Worm (Caenorhabditis elegans): ENCODE data around the gene F13E9.5.

F13E9.5 gene

DNA sequence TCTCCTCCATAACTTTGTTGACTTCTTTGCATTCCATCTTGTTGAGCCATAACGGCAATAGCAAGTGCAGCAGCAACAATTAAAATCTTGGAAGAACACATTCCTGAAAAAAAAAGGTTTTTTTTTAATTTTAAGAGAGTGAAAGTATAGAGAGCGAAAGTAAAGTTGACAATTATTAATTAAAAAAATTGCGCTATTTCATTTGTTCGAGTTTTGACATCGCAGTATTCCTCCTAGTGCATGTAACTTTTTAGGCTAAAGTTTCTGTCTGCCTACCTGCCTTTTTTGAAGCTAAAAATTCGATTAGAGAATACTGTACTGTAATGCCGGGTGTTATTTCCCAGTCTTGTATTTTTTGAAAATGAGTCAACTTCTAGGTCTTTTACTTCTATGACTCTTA, 7.8 kb upstream of the F13E9.5 start, which contains the start of gene srlf-12:
srlf-12 (minus strand) TSS at position 101 of the 400 bp plus-strand sequence.
- TF ChIP-seq elt-3 (tag; optimal IDR thresholded peaks at IDR 0.05), result no peak
- TF ChIP-seq nhr-43 (tag; optimal IDR thresholded peaks at IDR 0.05; ENCODE audit: poor library complexity, severe bottlenecking), result no peak
- no peak for TF ChIP-seq fos-1 (tag; optimal IDR thresholded peaks at IDR 0.05)
- no peak for TF ChIP-seq nhr-12 (tag; optimal IDR thresholded peaks at IDR 0.05)
- no peak for TF ChIP-seq mml-1 (tag; optimal IDR thresholded peaks at IDR 0.05)
- no peak for TF ChIP-seq jun-1 (tag; optimal IDR thresholded peaks at IDR 0.05)
- no peak for TF ChIP-seq tbx-2 (tag; optimal IDR thresholded peaks at IDR 0.05)
- TF ChIP-seq fkh-2 (tag; optimal IDR thresholded peaks at IDR 0.05), result no peak
- TF ChIP-seq egl-27 (tag; optimal IDR thresholded peaks at IDR 0.05), result no peak
- TF ChIP-seq pha-4 (tag; optimal IDR thresholded peaks at IDR 0.05), result no peak
- no peak for TF ChIP-seq nfya-1 (tag; optimal IDR thresholded peaks at IDR 0.05; ENCODE audit: insufficient read depth)
- no peak for TF ChIP-seq ceh-9 (tag; optimal IDR thresholded peaks at IDR 0.05)

DNA sequence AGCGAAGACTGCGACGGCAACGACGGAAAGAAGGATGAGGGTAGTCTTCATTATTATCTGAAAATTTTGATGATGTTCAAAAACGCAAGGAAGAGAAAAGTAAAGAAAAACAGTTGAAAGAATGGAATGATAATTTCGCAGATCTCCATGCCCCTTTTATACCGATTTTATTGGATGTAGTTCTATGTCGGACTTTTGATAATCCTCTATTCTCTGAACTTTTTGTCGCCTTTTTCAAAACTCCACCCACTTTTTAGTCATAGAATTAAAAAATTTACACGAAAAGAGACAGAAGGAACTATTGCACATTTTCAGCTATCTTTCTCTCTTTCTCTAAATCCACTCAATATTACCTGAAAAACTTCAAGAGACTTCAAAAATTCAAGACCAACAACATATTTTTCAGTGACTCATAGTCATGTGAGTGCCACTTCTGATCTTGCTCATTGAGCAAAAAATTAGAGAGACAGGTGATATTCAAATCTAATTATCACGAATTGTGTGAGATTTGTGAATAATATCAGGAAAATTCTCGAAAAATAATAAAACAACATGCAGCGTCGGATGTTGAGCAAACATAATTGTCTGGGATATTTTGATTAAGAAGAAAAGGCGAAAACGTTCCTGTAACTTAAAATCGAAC, 5.8 kb upstream of the F13E9.5 start, which contains the start of gene F13E9.15:
F13E9.15 (minus strand) TSS at position 51 of the 643 bp plus-strand sequence.
- TF ChIP-seq daf-12 (tag; optimal IDR thresholded peaks at IDR 0.05) (no peak), R02D3.7 (tag; optimal IDR thresholded peaks at IDR 0.05) (no peak), unc-62 (GFP tag; optimal IDR thresholded peaks at IDR 0.05) (no peak), nfya-1 (tag; optimal IDR thresholded peaks at IDR 0.05; ENCODE audit: insufficient read depth) (no peak), zag-1 (tag; optimal IDR thresholded peaks at IDR 0.05) (no peak), nhr-11 (tag; optimal IDR thresholded peaks at IDR 0.05) (no peak), aly-2 (tag; optimal IDR thresholded peaks at IDR 0.05) (no peak), nhr-12 (tag; optimal IDR thresholded peaks at IDR 0.05) (no peak), lsy-12 (tag; optimal IDR thresholded peaks at IDR 0.05) (no peak), ZK546.5 (tag; optimal IDR thresholded peaks at IDR 0.05) (no peak), snpc-4 (tag; optimal IDR thresholded peaks at IDR 0.05) (no peak), nhr-28 (tag; optimal IDR thresholded peaks at IDR 0.05) (no peak), pha-4 (tag; optimal IDR thresholded peaks at IDR 0.05) (no peak), elt-1 (tag; optimal IDR thresholded peaks at IDR 0.05) (no peak), tbx-2 (tag; optimal IDR thresholded peaks at IDR 0.05) (no peak), mml-1 (tag; optimal IDR thresholded peaks at IDR 0.05) (no peak), ceh-82 (tag; optimal IDR thresholded peaks at IDR 0.05) (no peak), fkh-2 (tag; optimal IDR thresholded peaks at IDR 0.05) (no peak), hmg-11 (tag; optimal IDR thresholded peaks at IDR 0.05) (no peak)

DNA sequence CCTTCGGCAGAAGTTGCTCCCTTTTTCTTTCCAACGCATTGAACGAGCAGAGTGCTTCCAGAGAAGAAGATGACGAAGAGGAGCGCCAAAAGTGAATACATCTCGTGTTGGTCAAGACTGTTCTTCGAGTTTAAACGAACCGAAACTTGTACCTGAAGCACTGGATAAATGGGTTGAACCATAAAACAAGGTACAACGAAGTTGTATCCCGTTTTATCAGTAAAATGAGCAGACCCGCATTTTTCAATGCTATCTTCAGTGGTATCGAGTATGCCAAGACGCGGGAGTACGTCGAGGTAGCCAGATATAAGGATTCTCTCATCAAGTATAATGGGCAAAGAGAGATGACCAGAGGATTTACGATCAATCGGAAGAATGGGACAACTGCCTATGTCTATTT, 3.1 kb upstream of the F13E9.5 start, which contains the start of gene F13E9.16:
F13E9.16 (minus strand) TSS at position 101 of the 400 bp plus-strand sequence.
- TF ChIP-seq ZK546.5 (tag; optimal IDR thresholded peaks at IDR 0.05) (no peak), pqm-1 (tag; optimal IDR thresholded peaks at IDR 0.05) (no peak), nhr-237 (tag; optimal IDR thresholded peaks at IDR 0.05) (no peak), elt-1 (tag; optimal IDR thresholded peaks at IDR 0.05) (no peak), R02D3.7 (tag; optimal IDR thresholded peaks at IDR 0.05) (no peak), ztf-4 (tag; optimal IDR thresholded peaks at IDR 0.05) (no peak), daf-12 (tag; optimal IDR thresholded peaks at IDR 0.05) (no peak), mdl-1 (tag; optimal IDR thresholded peaks at IDR 0.05) (no peak), fkh-10 (GFP tag; optimal IDR thresholded peaks at IDR 0.05) (no peak), elt-3 (tag; optimal IDR thresholded peaks at IDR 0.05) (no peak), ama-1 (optimal IDR thresholded peaks at IDR 0.05) (no peak), hmg-11 (tag; optimal IDR thresholded peaks at IDR 0.05) (no peak), sea-2 (GFP tag; optimal IDR thresholded peaks at IDR 0.05) (no peak)

DNA sequence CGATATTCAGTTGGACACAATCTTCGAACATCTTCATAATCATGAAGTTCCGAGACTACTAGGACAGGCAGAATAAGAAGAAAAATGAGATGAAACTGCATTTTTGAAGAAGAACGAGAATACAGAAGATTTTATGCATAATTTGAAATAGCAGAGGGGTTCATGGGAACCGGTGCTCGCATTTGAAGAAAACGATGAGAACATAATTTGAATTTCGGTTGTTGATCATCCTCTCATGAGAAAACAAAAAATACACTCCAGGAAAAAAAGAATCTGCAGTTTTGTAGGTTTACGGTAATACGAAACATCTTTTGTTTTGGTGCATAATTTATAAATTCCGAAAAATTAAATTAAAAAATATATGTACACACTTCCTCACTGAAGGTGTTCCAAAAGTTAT, 1.8 kb upstream of the F13E9.5 start, which contains the start of gene srlf-11:
srlf-11 (minus strand) TSS at position 101 of the 400 bp plus-strand sequence.
- TF ChIP-seq aly-2 (tag; optimal IDR thresholded peaks at IDR 0.05) (no peak), ceh-82 (tag; optimal IDR thresholded peaks at IDR 0.05) (no peak), nhr-67 (tag; optimal IDR thresholded peaks at IDR 0.05) (no peak), jun-1 (tag; optimal IDR thresholded peaks at IDR 0.05) (no peak), nhr-28 (tag; optimal IDR thresholded peaks at IDR 0.05) (no peak), ceh-28 (tag; optimal IDR thresholded peaks at IDR 0.05) (no peak), ceh-9 (tag; optimal IDR thresholded peaks at IDR 0.05) (no peak), lin-39 (tag; optimal IDR thresholded peaks at IDR 0.05) (no peak)
